Fruit fly (Drosophila melanogaster) whole organism, embryonic: ENCODE measurements around the gene CG10254.
A peak's percentile ranks its signal among the peaks of the same experiment; 100 is the strongest.

ENCODE experiments used
- Antp ChIP-seq: fragments of 200-800 bp; sonication (Bioruptor generic); optimal IDR thresholded peaks from 3 replicates; lab custom pipeline; 2016; ENCODE audit warnings: missing biosample characterization, missing genetic modification characterization
- Atf3 ChIP-seq: fragments of 200-800 bp; sonication (Bioruptor generic); optimal IDR thresholded peaks from 3 replicates; lab custom pipeline; 2016; ENCODE audit warnings: missing biosample characterization, missing genetic modification characterization
- CG10267 ChIP-seq: fragments of 200-800 bp; sonication (Bioruptor generic); optimal IDR thresholded peaks from 2 replicates; lab custom pipeline; 2018; ENCODE audit warnings: missing biosample characterization, mild to moderate bottlenecking, missing genetic modification characterization, moderate library complexity
- CG10274 ChIP-seq: fragments of 200-800 bp; sonication (Bioruptor generic); optimal IDR thresholded peaks from 3 replicates; lab custom pipeline; 2017; ENCODE audit warnings: missing biosample characterization, mild to moderate bottlenecking, missing genetic modification characterization
- CG11560 ChIP-seq: fragments of 200-800 bp; sonication (Bioruptor generic); IDR thresholded peaks from 3 replicates; pipeline ENCODE4 v1.3.6; 2022; ENCODE audit warnings: missing biosample characterization, missing genetic modification characterization
- CG12659 ChIP-seq: fragments of 200-800 bp; sonication (Bioruptor generic); optimal IDR thresholded peaks from 3 replicates; lab custom pipeline; 2017; ENCODE audit warnings: mild to moderate bottlenecking, missing biosample characterization, missing genetic modification reagents, missing genetic modification characterization
- CG13287 ChIP-seq: fragments of 200-800 bp; sonication (Bioruptor generic); IDR thresholded peaks from 2 replicates; pipeline ENCODE4 v1.3.6; 2022; ENCODE audit warnings: missing biosample characterization, missing genetic modification characterization; ENCODE audit not compliant: partially characterized antibody
- CG1529 ChIP-seq: fragments of 200-800 bp; sonication (Bioruptor generic); optimal IDR thresholded peaks from 3 replicates; lab custom pipeline; 2018; ENCODE audit warnings: missing biosample characterization, missing genetic modification characterization
- CG1603 ChIP-seq: fragments of 200-800 bp; sonication (Bioruptor generic); optimal IDR thresholded peaks from 2 replicates; lab custom pipeline; 2019; ENCODE audit warnings: missing biosample characterization, mild to moderate bottlenecking, missing genetic modification characterization, moderate library complexity
- CG17802 ChIP-seq: fragments of 200-800 bp; sonication (Bioruptor generic); optimal IDR thresholded peaks from 2 replicates; lab custom pipeline; 2018; ENCODE audit warnings: missing biosample characterization, mild to moderate bottlenecking, missing genetic modification characterization, moderate library complexity
- CG5180 ChIP-seq: fragments of 200-800 bp; sonication (Bioruptor generic); optimal IDR thresholded peaks from 3 replicates; lab custom pipeline; 2017; ENCODE audit warnings: missing biosample characterization, missing genetic modification characterization, mild to moderate bottlenecking, moderate library complexity, missing genetic modification reagents
- CG6683 ChIP-seq: fragments of 200-800 bp; sonication (Bioruptor generic); optimal IDR thresholded peaks from 2 replicates; lab custom pipeline; 2017; ENCODE audit warnings: missing biosample characterization, mild to moderate bottlenecking, missing genetic modification characterization, missing genetic modification reagents
- CG6765 ChIP-seq: fragments of 200-800 bp; sonication (Bioruptor generic); optimal IDR thresholded peaks from 3 replicates; lab custom pipeline; 2017; ENCODE audit warnings: missing biosample characterization, mild to moderate bottlenecking, missing genetic modification characterization
- CG8281 ChIP-seq: fragments of 200-800 bp; sonication (Bioruptor generic); optimal IDR thresholded peaks from 2 replicates; lab custom pipeline; 2018; ENCODE audit warnings: missing biosample characterization, mild to moderate bottlenecking, missing genetic modification characterization, moderate library complexity
- CG9932 ChIP-seq: fragments of 200-800 bp; sonication (Bioruptor generic); IDR thresholded peaks from 2 replicates; pipeline ENCODE4 v1.3.6; 2022; ENCODE audit warnings: missing biosample characterization, missing genetic modification characterization
- Chrac-16 ChIP-seq: fragments of 200-800 bp; sonication (Bioruptor generic); optimal IDR thresholded peaks from 3 replicates; lab custom pipeline; 2016; ENCODE audit warnings: missing biosample characterization, missing genetic modification characterization
- Dbx ChIP-seq: fragments of 200-800 bp; sonication (Bioruptor generic); IDR thresholded peaks from 3 replicates; pipeline ENCODE4 v1.3.6; 2022; ENCODE audit warnings: missing biosample characterization, missing genetic modification characterization
- Deaf1 ChIP-seq: fragments of 200-800 bp; optimal IDR thresholded peaks from 3 replicates; lab custom pipeline; 2019; ENCODE audit warnings: missing biosample characterization, mild to moderate bottlenecking, missing genetic modification characterization, moderate library complexity
- Doc3 ChIP-seq: fragments of 200-800 bp; sonication (Bioruptor generic); IDR thresholded peaks from 3 replicates; pipeline ENCODE4 v1.3.6; 2022; ENCODE audit warnings: missing biosample characterization, missing genetic modification characterization; ENCODE audit not compliant: partially characterized antibody
- Dp ChIP-seq: fragments of 200-800 bp; sonication (Bioruptor generic); optimal IDR thresholded peaks from 2 replicates; lab custom pipeline; 2018; ENCODE audit warnings: missing biosample characterization, mild to moderate bottlenecking, missing genetic modification characterization, moderate library complexity
- Dref ChIP-seq: fragments of 200-800 bp; sonication (Bioruptor generic); IDR thresholded peaks from 2 replicates; pipeline ENCODE4 v1.3.6; 2022; ENCODE audit warnings: missing biosample characterization, missing genetic modification characterization
- Elba2 ChIP-seq: fragments of 200-800 bp; sonication (Bioruptor generic); optimal IDR thresholded peaks from 3 replicates; lab custom pipeline; 2016; ENCODE audit warnings: missing biosample characterization, missing genetic modification characterization
- GATAe ChIP-seq: fragments of 200-800 bp; sonication (Bioruptor generic); conservative IDR thresholded peaks from 2 replicates; pipeline ENCODE4 v1.3.6; 2022; ENCODE audit warnings: missing biosample characterization, missing genetic modification characterization
- Gsc ChIP-seq: fragments of 200-800 bp; sonication (Bioruptor generic); IDR thresholded peaks from 2 replicates; pipeline ENCODE4 v1.3.6; 2022; ENCODE audit warnings: missing biosample characterization, missing genetic modification characterization
- HmgD ChIP-seq: fragments of 200-800 bp; sonication (Bioruptor generic); optimal IDR thresholded peaks from 3 replicates; lab custom pipeline; 2016; ENCODE audit warnings: missing biosample characterization, missing genetic modification characterization
- Hmx ChIP-seq: fragments of 200-800 bp; sonication (Bioruptor generic); optimal IDR thresholded peaks from 2 replicates; lab custom pipeline; 2016; ENCODE audit warnings: missing biosample characterization, missing genetic modification characterization
- Kr ChIP-seq: fragments of 200-800 bp; sonication (Bioruptor generic); optimal IDR thresholded peaks from 2 replicates; lab custom pipeline; 2017; ENCODE audit warnings: missing biosample characterization, mild to moderate bottlenecking, missing genetic modification characterization
- Lhr ChIP-seq: fragments of 200-800 bp; sonication (Bioruptor generic); optimal IDR thresholded peaks from 3 replicates; lab custom pipeline; 2017; ENCODE audit warnings: mild to moderate bottlenecking, missing biosample characterization, missing genetic modification reagents, missing genetic modification characterization
- Meics ChIP-seq: fragments of 200-800 bp; sonication (Bioruptor generic); optimal IDR thresholded peaks from 2 replicates; lab custom pipeline; 2017; ENCODE audit warnings: missing biosample characterization, mild to moderate bottlenecking, missing genetic modification characterization
- NC2β ChIP-seq: fragments of 200-800 bp; sonication (Bioruptor generic); optimal IDR thresholded peaks from 2 replicates; lab custom pipeline; 2016; ENCODE audit warnings: missing biosample characterization, missing genetic modification characterization
- Nf-YC ChIP-seq: fragments of 200-800 bp; optimal IDR thresholded peaks from 3 replicates; lab custom pipeline; 2019; ENCODE audit warnings: missing biosample characterization, mild to moderate bottlenecking, missing genetic modification characterization, moderate library complexity
- Oaz ChIP-seq: fragments of 200-800 bp; sonication (Bioruptor generic); IDR thresholded peaks from 2 replicates; pipeline ENCODE4 v1.3.6; 2022; ENCODE audit warnings: missing biosample characterization, missing genetic modification characterization
- TFAM ChIP-seq: fragments of 200-800 bp; sonication (Bioruptor generic); optimal IDR thresholded peaks from 2 replicates; lab custom pipeline; 2017; ENCODE audit warnings: missing biosample characterization, missing genetic modification characterization, inconsistent platforms
- Vsx1 ChIP-seq: fragments of 200-800 bp; sonication (Bioruptor generic); optimal IDR thresholded peaks from 2 replicates; lab custom pipeline; 2017; ENCODE audit warnings: missing biosample characterization, mild to moderate bottlenecking, missing genetic modification characterization, missing genetic modification reagents
- ab ChIP-seq: fragments of 200-800 bp; sonication (Bioruptor generic); optimal IDR thresholded peaks from 2 replicates; lab custom pipeline; 2016; ENCODE audit warnings: missing biosample characterization, missing genetic modification characterization
- ara ChIP-seq: fragments of 200-800 bp; sonication (Bioruptor generic); IDR thresholded peaks from 2 replicates; pipeline ENCODE4 v1.3.6; 2022; ENCODE audit warnings: missing biosample characterization, missing genetic modification characterization
- btn ChIP-seq: fragments of 200-800 bp; sonication (Bioruptor generic); optimal IDR thresholded peaks from 2 replicates; lab custom pipeline; 2016; ENCODE audit warnings: missing biosample characterization, missing genetic modification characterization
- caup ChIP-seq: fragments of 200-800 bp; sonication (Bioruptor generic); optimal IDR thresholded peaks from 3 replicates; lab custom pipeline; 2017; ENCODE audit warnings: missing biosample characterization, mild to moderate bottlenecking, missing genetic modification characterization, moderate library complexity; ENCODE audit not compliant: severe bottlenecking
- fd96Cb ChIP-seq: fragments of 200-800 bp; sonication (Bioruptor generic); optimal IDR thresholded peaks from 2 replicates; lab custom pipeline; 2018; ENCODE audit warnings: missing biosample characterization, mild to moderate bottlenecking, missing genetic modification characterization, moderate library complexity
- gem ChIP-seq: fragments of 200-800 bp; sonication (Bioruptor generic); optimal IDR thresholded peaks from 2 replicates; lab custom pipeline; 2019; ENCODE audit warnings: missing biosample characterization, mild to moderate bottlenecking, missing genetic modification characterization, moderate library complexity
- hth ChIP-seq: fragments of >200 bp; optimal IDR thresholded peaks from 2 replicates; lab custom pipeline; 2017; ENCODE audit warnings: inconsistent platforms
- insv ChIP-seq, 2 experiments: fragments of 200-800 bp; sonication (Bioruptor generic); optimal IDR thresholded peaks; 3 replicates each; lab custom pipeline; 2016 to 2018; ENCODE audit warnings: missing biosample characterization in 2 of 2, missing genetic modification characterization in 2 of 2
- kay ChIP-seq: fragments of 200-800 bp; sonication (Bioruptor generic); optimal IDR thresholded peaks from 2 replicates; lab custom pipeline; 2016; ENCODE audit warnings: missing biosample characterization, missing genetic modification characterization
- mld ChIP-seq: fragments of 200-800 bp; sonication (Bioruptor generic); IDR thresholded peaks from 3 replicates; pipeline ENCODE4 v1.3.6; 2022; ENCODE audit warnings: missing biosample characterization, missing genetic modification characterization; ENCODE audit not compliant: partially characterized antibody
- scrt ChIP-seq: fragments of 200-800 bp; sonication (Bioruptor generic); optimal IDR thresholded peaks from 2 replicates; lab custom pipeline; 2018; ENCODE audit warnings: missing biosample characterization, mild to moderate bottlenecking, missing genetic modification characterization, moderate library complexity
- tll ChIP-seq, 2 experiments: fragments of 200-800 bp in 1 of 2; fragments of >200 bp in 1 of 2; sonication (Bioruptor generic) in 1 of 2; optimal IDR thresholded peaks; 2 replicates each; lab custom pipeline; 2017 to 2019; ENCODE audit warnings: missing biosample characterization in 2 of 2, missing genetic modification characterization in 2 of 2, mild to moderate bottlenecking in 1 of 2, moderate library complexity in 1 of 2
- trem ChIP-seq: fragments of 200-800 bp; optimal IDR thresholded peaks from 3 replicates; lab custom pipeline; 2019; ENCODE audit warnings: missing biosample characterization, mild to moderate bottlenecking, missing genetic modification characterization, moderate library complexity
- vvl ChIP-seq: fragments of 200-800 bp; sonication (Bioruptor generic); IDR thresholded peaks from 2 replicates; pipeline ENCODE4 v1.3.6; 2022; ENCODE audit warnings: missing biosample characterization, missing genetic modification characterization
- wek ChIP-seq: fragments of 200-800 bp; sonication (Bioruptor generic); optimal IDR thresholded peaks from 3 replicates; lab custom pipeline; 2018; ENCODE audit warnings: missing biosample characterization, mild to moderate bottlenecking, missing genetic modification characterization, moderate library complexity

CG10254 gene

dm6 chr3R:23709508-23710208 lies 14.9 kb upstream of the CG10254 start, which contains the start of gene CG10301 (continued):
- TF ChIP-seq CG10274 (GFP tag; lab: Kevin White, UChicago): no peak
- TF ChIP-seq Oaz: no peak
- no peak for TF ChIP-seq Doc3 (GFP tag; lab: Robert Waterston, UW)
- TF ChIP-seq Kr (GFP tag; lab: Kevin White, UChicago): no peak
- TF ChIP-seq CG11560: no peak
- peak; percentile 54 for TF ChIP-seq NC2β
- no peak for TF ChIP-seq scrt (GFP tag; lab: Kevin White, UChicago)
- TF ChIP-seq CG5180 (GFP tag; lab: Kevin White, UChicago): peak; percentile 1
- peak; percentile 49 for TF ChIP-seq trem (tag; lab: Kevin White, UChicago)
- TF ChIP-seq CG1529 (GFP tag; lab: Kevin White, UChicago): peak; percentile 58
- no peak for TF ChIP-seq Hmx (GFP tag; lab: Kevin White, UChicago)
- peak; percentile 27 for TF ChIP-seq CG12659 (GFP tag; lab: Kevin White, UChicago)
- 0 out of 2 replicates have a peak, but pooled peaks have one; percentile 19 for TF ChIP-seq GATAe
- TF ChIP-seq insv (GFP tag; optimal IDR thresholded peaks at IDR 0.05; lab: Kevin White, UChicago): no peak
- TF ChIP-seq CG6683 (GFP tag; lab: Kevin White, UChicago): no peak
- peak; percentile 76 for TF ChIP-seq gem (tag; lab: Kevin White, UChicago)
- peak; percentile 67 for TF ChIP-seq CG10267
- no peak for TF ChIP-seq Dref (GFP tag; lab: Robert Waterston, UW)
- no peak for TF ChIP-seq HmgD (GFP tag; lab: Kevin White, UChicago)
- peak; percentile 10 for TF ChIP-seq wek (GFP tag; lab: Kevin White, UChicago)
- no peak for TF ChIP-seq ab
- peak; percentile 84 for TF ChIP-seq CG1603 (tag; lab: Kevin White, UChicago)
- TF ChIP-seq CG6765 (GFP tag; lab: Kevin White, UChicago): no peak
- TF ChIP-seq Chrac-16 (GFP tag; lab: Kevin White, UChicago): peak; percentile 68
- TF ChIP-seq Dp (GFP tag; lab: Kevin White, UChicago): no peak
- TF ChIP-seq CG13287 (GFP tag; lab: Robert Waterston, UW): no peak
- TF ChIP-seq CG9932 (GFP tag; lab: Robert Waterston, UW): no peak
- no peak for TF ChIP-seq TFAM
- peak; percentile 36 for TF ChIP-seq btn (GFP tag; lab: Kevin White, UChicago)
- TF ChIP-seq kay (GFP tag; lab: Kevin White, UChicago): no peak
- TF ChIP-seq vvl: peak; percentile 71
- TF ChIP-seq hth (lab: Kevin White, UChicago): no peak
- no peak for TF ChIP-seq mld (GFP tag; lab: Robert Waterston, UW)
- TF ChIP-seq Lhr (GFP tag; lab: Kevin White, UChicago): peak; percentile 40
- no peak for TF ChIP-seq Nf-YC (tag; lab: Kevin White, UChicago)
- peak; percentile 25; the same call in 1 of the 2 replicates for TF ChIP-seq Gsc
- TF ChIP-seq CG8281 (tag; lab: Kevin White, UChicago): no peak
- peak; percentile 69 for TF ChIP-seq fd96Cb
- peak; percentile 35 for TF ChIP-seq CG17802 (tag; lab: Kevin White, UChicago)
- no peak for TF ChIP-seq tll (GFP tag; optimal IDR thresholded peaks at IDR 0.05; lab: Kevin White, UChicago)
- no peak for TF ChIP-seq Elba2 (GFP tag; lab: Kevin White, UChicago)
- no peak for TF ChIP-seq Meics (GFP tag; lab: Kevin White, UChicago)
- no peak for TF ChIP-seq Deaf1
- TF ChIP-seq caup (GFP tag; lab: Kevin White, UChicago): no peak
- no peak for TF ChIP-seq Antp (GFP tag; lab: Kevin White, UChicago)
- TF ChIP-seq Dbx: no peak
- TF ChIP-seq ara (GFP tag; lab: Robert Waterston, UW): peak; percentile 84
- TF ChIP-seq Vsx1: no peak
- TF ChIP-seq Atf3 (GFP tag; lab: Kevin White, UChicago): peak; percentile 17
